Fruit fly (Drosophila melanogaster) whole organism: Measurements from ENCODE around the gene spartin.
A peak's percentile ranks its signal among the peaks of the same experiment; 100 is the strongest.

ENCODE experiments used
- CG8478 ChIP-seq: fragments of >200 bp; optimal IDR thresholded peaks from 2 replicates; lab custom pipeline; 2018; ENCODE audit warnings: inconsistent platforms
- Dll ChIP-seq: fragments of >200 bp; optimal IDR thresholded peaks from 2 replicates; lab custom pipeline; 2017
- EcR ChIP-seq, 2 experiments: fragments of >200 bp; optimal IDR thresholded peaks; 2 replicates each; lab custom pipeline; 2017; ENCODE audit warnings: missing biosample characterization in 2 of 2, missing genetic modification characterization in 2 of 2, missing genetic modification reagents in 2 of 2
- pan ChIP-seq: fragments of >200 bp; optimal IDR thresholded peaks from 2 replicates; lab custom pipeline; 2017
- psq ChIP-seq: fragments of >200 bp; optimal IDR thresholded peaks from 2 replicates; lab custom pipeline; 2017
- usp ChIP-seq: fragments of >200 bp; optimal IDR thresholded peaks from 2 replicates; lab custom pipeline; 2017; ENCODE audit warnings: missing biosample characterization, missing genetic modification characterization, mixed read lengths

The spartin gene

DNA sequence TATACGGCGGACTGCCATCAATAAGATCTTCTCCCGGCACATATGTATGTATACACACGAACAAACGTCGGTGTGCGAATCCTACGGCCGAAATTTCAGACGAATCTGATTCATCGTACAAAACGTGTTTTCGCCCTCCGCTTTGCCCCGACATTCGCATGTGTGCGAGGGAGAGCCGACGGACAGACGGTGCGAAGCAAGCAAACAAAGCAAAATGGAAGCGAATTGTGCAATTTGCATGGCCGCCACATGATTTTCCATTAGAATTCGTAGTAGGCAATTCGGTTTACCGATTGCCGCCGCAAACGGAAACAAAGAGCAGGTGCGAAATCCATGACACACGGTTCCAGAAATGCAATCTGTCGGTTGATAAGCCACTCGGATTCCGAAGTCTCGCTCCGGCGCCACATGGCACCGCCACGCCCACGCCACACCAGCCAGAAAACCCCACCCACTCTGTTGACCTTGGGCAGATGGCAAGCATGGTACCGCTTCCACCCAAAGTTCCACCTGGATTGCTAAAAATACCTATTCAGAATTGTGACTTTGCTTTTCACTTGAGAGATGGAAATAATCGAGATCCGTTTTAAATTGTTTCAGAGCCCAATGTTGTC is 4.6 kb upstream of the spartin start:
- TF ChIP-seq usp (GFP tag; lab: Kevin White, UChicago) (no peak), EcR (GFP tag; optimal IDR thresholded peaks at IDR 0.05; lab: Kevin White, UChicago) (no peak), CG8478 (no peak), psq (lab: Kevin White, UChicago) (no peak), Dll (no peak), pan (no peak)

DNA sequence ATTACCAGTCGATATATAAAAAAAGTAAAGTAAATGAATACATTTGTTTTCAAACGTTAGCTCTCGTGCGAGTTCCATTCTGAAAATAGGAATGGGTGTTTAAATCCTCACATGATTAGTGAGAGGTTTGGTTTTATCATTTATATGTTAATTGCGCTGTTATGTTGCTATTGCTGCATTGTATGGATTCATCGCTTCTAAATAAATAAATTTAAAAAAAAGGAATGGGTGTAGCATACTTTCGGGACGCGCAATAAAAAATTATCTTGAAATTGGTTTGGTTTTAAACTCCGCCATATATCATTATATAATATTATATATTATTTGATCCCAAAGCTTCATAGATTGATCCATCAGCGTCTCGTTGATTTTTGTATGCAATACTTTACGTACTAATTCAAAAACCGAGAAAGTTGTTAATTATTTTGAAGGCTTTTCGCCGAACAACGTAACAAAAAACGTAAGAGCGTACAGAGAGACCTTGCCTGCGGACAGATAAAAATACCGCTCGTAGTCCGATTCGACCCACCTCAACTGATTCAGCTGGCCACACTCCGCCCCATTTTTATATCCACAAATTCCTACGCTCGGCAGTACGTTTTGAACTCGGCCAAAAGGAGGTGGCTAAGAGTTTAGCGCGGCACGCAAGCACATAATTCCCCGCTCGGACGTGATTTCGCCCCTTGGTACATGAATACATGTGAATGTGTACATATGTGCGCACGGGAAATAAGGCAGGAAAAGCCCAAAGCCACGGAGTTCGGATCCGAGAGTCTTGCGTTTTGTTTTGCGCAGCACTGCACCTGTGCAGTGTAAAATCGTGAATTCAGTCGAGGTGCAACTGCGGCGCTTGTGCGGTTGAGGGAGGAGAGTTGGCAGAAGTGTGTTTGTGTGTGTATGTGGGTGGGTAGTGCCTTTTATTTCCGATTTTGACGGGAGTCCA is 4.7 kb downstream of the spartin start, which contains the start of gene smash:
TSS of gene smash (plus strand) at position 589 of the 943 bp plus-strand sequence.
- no peak for TF ChIP-seq usp (GFP tag; lab: Kevin White, UChicago)
- TF ChIP-seq Dll, result no peak
- TF ChIP-seq EcR (GFP tag; optimal IDR thresholded peaks at IDR 0.05; lab: Kevin White, UChicago), result no peak
- no peak for TF ChIP-seq pan
- TF ChIP-seq psq (lab: Kevin White, UChicago), result no peak
- TF ChIP-seq CG8478, result no peak

DNA sequence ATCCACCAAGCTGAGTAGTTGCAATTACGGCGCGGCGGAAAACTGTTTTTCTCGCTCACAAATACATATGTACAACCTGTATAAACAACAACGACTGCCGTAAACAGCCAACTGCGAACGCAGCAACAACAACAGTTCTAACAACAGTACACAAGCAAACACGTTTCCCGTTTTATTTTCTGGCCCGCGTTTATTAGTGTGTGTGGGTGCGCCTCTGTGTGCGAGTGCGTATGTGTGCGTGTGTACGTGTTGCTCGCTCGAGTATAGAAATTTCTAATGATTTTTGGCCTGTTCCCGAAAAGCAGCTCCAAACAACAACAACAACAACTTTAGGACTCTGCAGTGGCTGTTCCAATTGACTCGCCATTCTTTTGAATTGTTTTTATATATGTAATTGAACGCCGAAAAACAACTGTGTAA is 5.3 kb downstream of the spartin start:
- TF ChIP-seq usp (GFP tag; lab: Kevin White, UChicago) (no peak), EcR (GFP tag; optimal IDR thresholded peaks at IDR 0.05; lab: Kevin White, UChicago) (no peak), psq (lab: Kevin White, UChicago) (no peak), pan (no peak), CG8478 (no peak), Dll (no peak)

DNA sequence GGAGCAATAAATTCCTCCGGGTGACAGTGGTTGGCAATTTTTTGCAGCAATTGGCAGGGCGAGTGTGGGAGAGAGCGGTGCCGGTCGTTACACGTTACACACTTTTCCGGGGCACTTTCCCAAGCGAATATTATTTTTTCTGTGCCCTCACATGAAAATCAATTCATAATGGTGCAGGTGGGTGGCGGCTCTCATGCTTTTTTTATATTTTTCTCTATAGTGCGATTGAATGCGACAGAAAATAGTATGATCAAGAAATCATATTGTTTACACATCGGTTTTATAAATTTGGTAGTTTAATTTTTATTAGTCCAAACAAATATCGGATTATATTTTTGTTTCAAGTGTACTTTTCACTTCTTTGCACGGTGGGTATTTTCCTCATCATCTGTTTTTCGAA is 7.0 kb downstream of the spartin start:
- TF ChIP-seq EcR (GFP tag; optimal IDR thresholded peaks at IDR 0.05; lab: Kevin White, UChicago) (no peak), CG8478 (no peak)

DNA sequence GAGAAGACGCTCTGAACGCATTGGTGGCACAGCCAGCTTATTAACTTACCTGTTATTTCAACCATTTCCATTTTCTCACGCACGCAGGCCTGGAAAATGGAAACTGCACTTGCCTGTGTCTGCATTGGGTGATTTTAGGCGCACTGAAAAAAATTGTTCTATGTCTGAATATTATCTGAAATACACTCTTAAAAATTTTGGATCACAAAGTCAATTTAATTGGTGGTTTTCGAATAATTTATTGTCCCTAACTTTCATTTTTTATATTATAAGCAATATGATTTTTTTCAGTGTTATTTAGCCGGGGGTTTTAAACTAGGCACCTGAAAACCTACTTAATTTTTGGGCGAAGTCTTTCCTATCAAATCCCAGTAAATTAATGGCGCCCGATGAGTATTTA is 8.5 kb downstream of the spartin start:
- TF ChIP-seq usp (GFP tag; lab: Kevin White, UChicago) (no peak), Dll (no peak), pan (no peak), EcR (GFP tag; optimal IDR thresholded peaks at IDR 0.05; lab: Kevin White, UChicago) (no peak), psq (lab: Kevin White, UChicago) (no peak), CG8478 (no peak)

DNA sequence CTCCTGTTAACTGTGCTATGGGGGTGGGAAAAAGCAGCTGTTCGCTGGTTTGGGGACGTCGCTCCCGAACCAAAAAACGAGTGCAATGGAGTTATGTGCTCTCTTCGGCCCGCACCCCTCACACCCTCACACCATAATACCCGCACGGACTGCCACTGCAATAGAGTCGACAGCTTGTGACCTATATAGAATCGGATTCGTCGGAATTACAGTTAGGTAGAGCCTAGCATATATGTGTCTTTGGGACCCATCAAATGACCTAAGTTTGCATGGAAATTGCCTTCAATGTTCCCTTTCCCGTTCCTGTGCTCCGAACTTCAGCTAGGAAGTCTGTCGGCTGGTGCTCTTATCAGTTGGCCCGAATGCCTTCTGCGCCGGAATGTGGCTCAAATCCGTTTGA is 9.6 kb downstream of the spartin start:
- no peak for TF ChIP-seq EcR (GFP tag; optimal IDR thresholded peaks at IDR 0.05; lab: Kevin White, UChicago)
- no peak for TF ChIP-seq Dll

DNA sequence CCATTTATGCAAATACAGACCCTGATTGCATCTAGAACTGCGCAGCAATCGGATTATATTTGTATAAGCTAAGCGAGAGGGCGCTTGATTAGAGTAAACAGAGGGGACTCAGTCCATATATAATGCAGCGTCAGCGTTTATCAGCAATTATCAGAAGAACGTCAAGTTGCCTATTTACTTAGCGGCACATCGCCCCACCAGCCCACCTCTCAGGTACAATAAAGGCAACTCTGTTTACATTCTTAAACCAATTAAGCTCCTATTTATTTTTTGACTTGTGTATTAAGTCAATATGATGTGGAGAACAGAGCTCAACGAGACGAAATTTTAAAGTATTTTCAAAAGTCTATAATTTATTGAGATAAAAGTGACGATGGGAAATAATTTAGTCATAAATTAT is 10.3 kb downstream of the spartin start:
- TF ChIP-seq usp (GFP tag; lab: Kevin White, UChicago), result no peak
- no peak for TF ChIP-seq EcR (GFP tag; optimal IDR thresholded peaks at IDR 0.05; lab: Kevin White, UChicago)
- no peak for TF ChIP-seq CG8478
- TF ChIP-seq psq (lab: Kevin White, UChicago), result no peak
- TF ChIP-seq pan, result no peak
- TF ChIP-seq Dll, result no peak

DNA sequence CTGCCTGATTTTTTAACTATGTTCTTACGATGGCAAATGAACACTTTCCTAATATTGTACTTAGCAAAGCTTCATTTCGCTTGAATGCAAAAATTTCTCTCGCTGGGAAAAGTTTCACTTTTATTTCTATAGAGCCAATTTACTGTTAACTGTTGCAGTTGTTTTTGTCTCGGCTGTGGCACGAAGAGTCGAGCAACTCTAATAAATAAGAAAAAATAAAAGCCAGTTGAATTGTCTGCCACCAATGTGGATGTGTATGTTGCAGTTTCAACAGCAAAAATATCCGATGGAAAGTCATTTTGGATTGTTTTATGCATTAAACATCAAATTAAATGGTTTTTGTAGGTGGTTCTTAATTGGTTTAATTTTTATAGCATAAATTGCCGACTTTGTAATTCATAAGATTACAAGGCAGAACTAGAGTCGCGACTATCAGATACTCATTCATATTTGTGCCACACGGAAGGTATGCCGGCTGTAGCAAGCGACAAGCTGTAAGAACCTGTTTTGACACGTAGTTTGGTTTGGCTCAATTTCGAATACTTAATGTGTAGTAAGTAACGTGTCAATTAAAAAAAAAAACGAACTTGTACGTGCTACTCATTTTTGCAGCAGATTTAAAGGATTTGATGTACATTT is 11.5 kb downstream of the spartin start:
- no peak for TF ChIP-seq EcR (GFP tag; optimal IDR thresholded peaks at IDR 0.05; lab: Kevin White, UChicago)
- TF ChIP-seq CG8478, result no peak
- no peak for TF ChIP-seq pan
- TF ChIP-seq Dll, result no peak
- no peak for TF ChIP-seq usp (GFP tag; lab: Kevin White, UChicago)
- TF ChIP-seq psq (lab: Kevin White, UChicago), result no peak

DNA sequence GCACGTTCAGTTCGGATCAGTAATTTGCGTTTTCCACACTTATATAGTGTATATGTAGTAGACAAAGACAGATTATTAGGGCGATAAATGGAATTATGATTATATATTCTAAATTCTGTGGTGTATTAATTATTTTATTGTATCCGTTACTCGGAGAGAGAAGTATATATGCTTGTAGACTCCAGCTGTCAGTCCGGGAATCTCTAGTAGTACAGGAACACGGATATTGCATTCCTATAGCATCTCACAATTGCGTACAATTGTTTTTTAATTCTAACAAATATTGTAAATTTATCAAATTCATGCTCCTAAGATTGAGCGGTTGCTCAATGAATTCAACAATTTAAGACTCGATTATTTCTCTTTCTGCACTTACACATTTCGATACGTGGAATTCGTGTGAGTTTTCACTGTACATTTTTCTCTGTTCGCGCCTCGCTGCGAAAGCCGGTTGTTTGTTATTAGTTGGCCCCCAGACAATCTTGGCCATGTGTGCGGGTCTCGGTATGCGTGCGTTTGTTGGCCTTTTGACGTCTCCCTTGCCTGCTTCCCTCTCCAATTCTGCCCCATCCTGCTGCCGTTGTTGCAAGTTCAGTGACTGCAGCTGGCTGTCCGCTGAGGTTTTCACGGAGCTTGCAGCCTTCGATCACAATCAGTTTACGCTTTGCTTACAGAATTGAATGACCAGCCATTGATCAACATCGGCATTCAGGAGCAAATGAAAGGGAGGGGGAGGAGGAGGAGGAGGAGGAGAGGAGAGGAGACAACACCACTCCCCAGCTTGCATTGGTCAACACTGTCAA is 13.0 kb downstream of the spartin start:
- TF ChIP-seq CG8478, result no peak
- peak in 1 of 2 experiments; percentile 96 for TF ChIP-seq EcR (GFP tag; optimal IDR thresholded peaks at IDR 0.05; lab: Kevin White, UChicago)
- TF ChIP-seq usp (GFP tag; lab: Kevin White, UChicago), result no peak

DNA sequence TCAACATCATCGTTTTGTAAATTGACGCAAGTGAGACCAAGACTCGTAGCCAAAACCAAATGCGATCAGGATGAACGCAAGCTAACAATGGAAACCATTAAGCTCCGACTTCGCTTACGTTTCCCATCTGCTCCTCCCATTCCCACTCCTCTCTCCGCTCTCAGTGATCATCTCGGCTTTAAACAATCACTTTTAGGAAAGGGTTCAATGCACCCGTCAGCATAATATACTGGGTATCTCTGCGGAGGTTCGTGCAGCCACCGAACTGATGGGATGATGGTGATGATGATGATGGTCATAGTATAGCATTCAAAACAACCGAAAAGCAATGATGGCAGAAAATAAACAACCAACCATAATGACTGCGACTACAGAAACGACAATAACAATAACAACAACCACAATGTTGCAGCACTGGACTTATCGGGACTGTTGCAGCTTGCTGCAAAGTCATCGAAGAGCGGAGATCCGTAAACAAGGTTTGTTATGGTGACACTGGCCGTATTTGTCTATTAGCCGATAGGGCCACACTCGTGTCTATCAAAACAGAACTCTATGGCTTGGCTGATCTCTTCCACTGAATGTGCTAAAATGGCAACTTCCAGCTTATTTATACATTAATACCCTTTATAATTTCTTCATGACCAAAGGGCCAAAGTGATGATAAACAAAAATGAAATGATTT is 22.5 kb downstream of the spartin start:
- peak in 1 of 2 experiments; percentile 51 for TF ChIP-seq EcR (GFP tag; optimal IDR thresholded peaks at IDR 0.05; lab: Kevin White, UChicago)
- no peak for TF ChIP-seq CG8478

DNA sequence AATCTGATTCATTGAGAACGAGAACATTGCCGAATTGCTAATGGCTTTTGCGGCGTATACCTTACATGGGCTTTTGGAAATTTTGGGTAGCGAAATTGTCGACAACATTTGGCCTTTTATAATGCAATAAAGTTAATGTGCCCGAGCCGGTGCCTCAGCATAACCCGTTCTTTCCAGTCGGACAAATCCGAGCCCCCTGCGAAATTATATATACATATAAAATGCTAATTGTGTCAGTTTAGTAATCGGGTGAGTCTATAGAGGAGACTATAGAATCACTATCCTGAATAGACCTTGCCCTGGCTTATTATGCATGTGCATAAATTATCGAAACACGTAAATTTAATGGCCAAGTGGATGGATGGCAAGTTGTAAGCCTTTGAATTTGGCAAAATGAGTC is 23.8 kb downstream of the spartin start:
- TF ChIP-seq CG8478 (no peak), pan (no peak), psq (lab: Kevin White, UChicago) (no peak), Dll (no peak), usp (GFP tag; lab: Kevin White, UChicago) (no peak), EcR (GFP tag; optimal IDR thresholded peaks at IDR 0.05; lab: Kevin White, UChicago) (no peak)
